Worm (Caenorhabditis elegans) whole organism, young adult: Measurements from ENCODE around the gene K10C2.8.
A peak's percentile ranks its signal among the peaks of the same experiment; 100 is the strongest.

Source experiments
- B0261.1 ChIP-seq: sonication (generic microtip); optimal IDR thresholded peaks from 2 replicates; lab custom pipeline; 2016; ENCODE audit warnings: mild to moderate bottlenecking, missing genetic modification characterization, moderate library complexity, missing compliant biosample characterization
- F33H1.4 ChIP-seq: fragments of 200-800 bp; sonication (Bioruptor generic); IDR thresholded peaks from 2 replicates; pipeline ENCODE4 v1.3.6; 2022; ENCODE audit warnings: missing genetic modification reagents, missing genetic modification characterization, missing compliant biosample characterization
- F39B2.1 ChIP-seq: fragments of 200-800 bp; sonication (Bioruptor generic); IDR thresholded peaks from 2 replicates; pipeline ENCODE4 v1.3.6; 2022; ENCODE audit warnings: missing genetic modification reagents, missing genetic modification characterization, missing compliant biosample characterization
- F49E8.2 ChIP-seq: sonication (generic microtip); optimal IDR thresholded peaks from 3 replicates; lab custom pipeline; 2017; ENCODE audit warnings: missing genetic modification characterization, mild to moderate bottlenecking, missing compliant biosample characterization, antibody characterized with exemption, moderate library complexity; ENCODE audit not compliant: insufficient read depth
- K11D2.4 ChIP-seq: fragments of 200-800 bp; sonication (Bioruptor generic); IDR thresholded peaks from 2 replicates; pipeline ENCODE4 v1.3.6; 2022; ENCODE audit warnings: missing genetic modification reagents, missing genetic modification characterization, missing compliant biosample characterization
- T07F8.4 ChIP-seq: sonication (generic microtip); optimal IDR thresholded peaks from 2 replicates; lab custom pipeline; 2016; ENCODE audit warnings: mild to moderate bottlenecking, missing genetic modification characterization, moderate library complexity, missing compliant biosample characterization
- Y53F4B.3 ChIP-seq: fragments of 200-800 bp; sonication (Bioruptor generic); IDR thresholded peaks from 2 replicates; pipeline ENCODE4 v1.3.6; 2022; ENCODE audit warnings: missing genetic modification reagents, missing genetic modification characterization, missing compliant biosample characterization
- Y56A3A.18 ChIP-seq: fragments of 200-800 bp; sonication (Bioruptor generic); IDR thresholded peaks from 2 replicates; pipeline ENCODE4 v1.3.6; 2022; ENCODE audit warnings: missing genetic modification reagents, missing genetic modification characterization, missing compliant biosample characterization
- atf-7 ChIP-seq: sonication (generic microtip); optimal IDR thresholded peaks from 2 replicates; lab custom pipeline; 2017; ENCODE audit warnings: mild to moderate bottlenecking, missing genetic modification characterization, missing compliant biosample characterization
- athp-1 ChIP-seq: sonication (generic microtip); optimal IDR thresholded peaks from 2 replicates; lab custom pipeline; 2017; ENCODE audit warnings: mild to moderate bottlenecking, missing genetic modification characterization, missing compliant biosample characterization
- attf-3 ChIP-seq: fragments of 200-800 bp; sonication (Bioruptor generic); conservative IDR thresholded peaks from 2 replicates; pipeline ENCODE4 v1.3.6; 2022; ENCODE audit warnings: missing genetic modification reagents, missing genetic modification characterization, missing compliant biosample characterization
- attf-5 ChIP-seq: fragments of 200-800 bp; sonication (Bioruptor generic); optimal IDR thresholded peaks from 2 replicates; lab custom pipeline; 2018; ENCODE audit warnings: mild to moderate bottlenecking, missing genetic modification characterization, missing compliant biosample characterization
- cebp-1 ChIP-seq, 2 experiments: fragments of 200-800 bp in 1 of 2; sonication (Bioruptor generic) in 1 of 2; sonication (generic microtip) in 1 of 2; IDR thresholded peaks in 1 of 2; optimal IDR thresholded peaks in 1 of 2; 2 replicates each; pipeline versions ENCODE4 v1.3.6 to Lab custom; 2017 to 2022; ENCODE audit warnings: missing compliant biosample characterization in 2 of 2, missing genetic modification characterization in 2 of 2, mild to moderate bottlenecking in 1 of 2, missing genetic modification reagents in 1 of 2, moderate library complexity in 1 of 2
- ceh-91 ChIP-seq: fragments of 200-800 bp; sonication (Bioruptor generic); IDR thresholded peaks from 2 replicates; pipeline ENCODE4 v1.3.6; 2022; ENCODE audit warnings: missing genetic modification reagents, missing genetic modification characterization, missing compliant biosample characterization
- dox-1 ChIP-seq: fragments of 200-800 bp; sonication (Bioruptor generic); IDR thresholded peaks from 2 replicates; pipeline ENCODE4 v1.3.6; 2022; ENCODE audit warnings: missing genetic modification reagents, missing genetic modification characterization, missing compliant biosample characterization
- egl-44 ChIP-seq: fragments of 200-800 bp; sonication (Bioruptor generic); IDR thresholded peaks from 2 replicates; pipeline ENCODE4 v1.3.6; 2022; ENCODE audit warnings: missing genetic modification reagents, missing genetic modification characterization, missing compliant biosample characterization
- fkh-3 ChIP-seq: sonication (generic microtip); optimal IDR thresholded peaks from 2 replicates; lab custom pipeline; 2016; ENCODE audit warnings: mild to moderate bottlenecking, missing genetic modification characterization, missing compliant biosample characterization
- lin-26 ChIP-seq: fragments of 200-800 bp; sonication (Bioruptor generic); IDR thresholded peaks from 2 replicates; pipeline ENCODE4 v1.3.6; 2022; ENCODE audit warnings: missing genetic modification reagents, missing genetic modification characterization, missing compliant biosample characterization
- lin-35 ChIP-seq, 3 experiments: fragments of 150-350 bp in 2 of 3; sonication (generic microtip) in 1 of 3; optimal IDR thresholded peaks; 2 replicates each; lab custom pipeline; 2014 to 2018; ENCODE audit warnings: missing biosample characterization in 3 of 3, missing genetic modification characterization in 3 of 3, missing genetic modification reagents in 3 of 3
- madf-6 ChIP-seq: fragments of 200-800 bp; sonication (Bioruptor generic); IDR thresholded peaks from 2 replicates; pipeline ENCODE4 v1.3.6; 2022; ENCODE audit warnings: missing genetic modification reagents, missing genetic modification characterization, missing compliant biosample characterization
- mel-28 ChIP-seq: sonication (generic microtip); optimal IDR thresholded peaks from 2 replicates; lab custom pipeline; 2016; ENCODE audit warnings: borderline replicate concordance, mild to moderate bottlenecking, missing genetic modification characterization, missing compliant biosample characterization
- nfya-2 ChIP-seq: fragments of 200-800 bp; sonication (Bioruptor generic); IDR thresholded peaks from 2 replicates; pipeline ENCODE4 v1.3.6; 2022; ENCODE audit warnings: missing genetic modification reagents, missing genetic modification characterization, missing compliant biosample characterization
- nfyb-1 ChIP-seq: fragments of 200-800 bp; sonication (Bioruptor generic); IDR thresholded peaks from 2 replicates; pipeline ENCODE4 v1.3.6; 2022; ENCODE audit warnings: missing genetic modification reagents, missing genetic modification characterization, missing compliant biosample characterization
- nhr-80 ChIP-seq: sonication (generic microtip); optimal IDR thresholded peaks from 2 replicates; lab custom pipeline; 2016; ENCODE audit warnings: missing genetic modification characterization, missing compliant biosample characterization
- repo-1 ChIP-seq: sonication (generic microtip); optimal IDR thresholded peaks from 2 replicates; lab custom pipeline; 2017; ENCODE audit warnings: mild to moderate bottlenecking, missing genetic modification characterization, missing compliant biosample characterization
- rpc-1 ChIP-seq, 2 experiments: fragments of 150-350 bp in 1 of 2; sonication (generic microtip) in 1 of 2; optimal IDR thresholded peaks; 2 replicates each; lab custom pipeline; 2014 to 2018; ENCODE audit warnings: missing biosample characterization in 1 of 2, missing genetic modification characterization in 1 of 2, missing genetic modification reagents in 1 of 2, missing genotype in 1 of 2
- sea-2 ChIP-seq: fragments of 200-800 bp; sonication (Bioruptor generic); IDR thresholded peaks from 2 replicates; pipeline ENCODE4 v1.3.6; 2022; ENCODE audit warnings: missing genetic modification characterization, missing compliant biosample characterization
- snpc-1.3 ChIP-seq: sonication (generic microtip); optimal IDR thresholded peaks from 2 replicates; lab custom pipeline; 2017; ENCODE audit warnings: missing genetic modification characterization, mild to moderate bottlenecking, missing compliant biosample characterization, antibody characterized with exemption, moderate library complexity, missing genotype, missing genetic modification reagents; ENCODE audit not compliant: insufficient read depth
- snpc-4 ChIP-seq, 5 experiments: fragments of 150-350 bp in 1 of 5; sonication (generic microtip) in 4 of 5; optimal IDR thresholded peaks; 2 replicates each; lab custom pipeline; 2014 to 2018; ENCODE audit warnings: missing genetic modification characterization in 5 of 5, missing biosample characterization in 3 of 5, antibody characterized with exemption in 2 of 5, mild to moderate bottlenecking in 2 of 5, missing compliant biosample characterization in 2 of 5, missing genotype in 2 of 5, moderate library complexity in 2 of 5, missing genetic modification reagents in 1 of 5
- sptf-2 ChIP-seq: fragments of 200-800 bp; sonication (Bioruptor generic); optimal IDR thresholded peaks from 2 replicates; lab custom pipeline; 2018; ENCODE audit warnings: mild to moderate bottlenecking, missing genetic modification characterization, missing compliant biosample characterization
- tbp1 ChIP-seq: fragments of 200-800 bp; sonication (Bioruptor generic); optimal IDR thresholded peaks from 2 replicates; lab custom pipeline; 2018; ENCODE audit warnings: mild to moderate bottlenecking, missing genetic modification characterization, missing compliant biosample characterization
- tlf-1 ChIP-seq: fragments of 200-800 bp; sonication (Bioruptor generic); optimal IDR thresholded peaks from 2 replicates; lab custom pipeline; 2018; ENCODE audit warnings: mild to moderate bottlenecking, missing genetic modification characterization, missing compliant biosample characterization
- zim-3 ChIP-seq: sonication (generic microtip); optimal IDR thresholded peaks from 2 replicates; lab custom pipeline; 2017; ENCODE audit warnings: mild to moderate bottlenecking, missing genetic modification characterization, moderate library complexity, missing compliant biosample characterization
- ztf-18 ChIP-seq: sonication (generic microtip); optimal IDR thresholded peaks from 2 replicates; lab custom pipeline; 2016; ENCODE audit warnings: missing genotype, mild to moderate bottlenecking, missing genetic modification characterization, missing compliant biosample characterization
- ztf-3 ChIP-seq: fragments of 200-800 bp; sonication (Bioruptor generic); optimal IDR thresholded peaks from 2 replicates; lab custom pipeline; 2018; ENCODE audit warnings: mild to moderate bottlenecking, missing genetic modification characterization, missing compliant biosample characterization

K10C2.8 gene

DNA sequence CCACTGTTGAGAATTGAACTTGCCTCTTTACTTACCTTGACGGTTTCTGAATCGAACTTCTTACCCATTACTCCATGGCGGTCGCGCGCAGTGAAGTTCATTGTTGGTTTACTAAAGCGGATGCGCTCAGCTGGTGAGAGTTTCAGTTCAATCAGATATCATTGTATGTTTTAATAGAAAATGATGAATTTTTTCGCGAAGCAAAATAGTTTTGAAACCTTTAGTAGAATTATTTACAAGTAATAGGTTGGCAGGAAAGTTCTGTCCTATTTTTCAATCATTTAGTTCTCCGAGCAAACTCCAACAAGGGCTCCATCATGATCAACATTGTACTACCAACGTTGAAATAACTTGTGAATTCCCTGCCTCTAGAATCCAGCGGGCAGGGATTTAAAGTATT, 30.0 kb upstream of the K10C2.8 start, which contains the start of gene C15B12.3:
C15B12.3 (minus strand) TSS at position 101 of the 400 bp plus-strand sequence.
- TF ChIP-seq rpc-1 (optimal IDR thresholded peaks at IDR 0.05; lab: Kevin White, UChicago) (no peak), rpc-1 (tag; optimal IDR thresholded peaks at IDR 0.05; lab: Kevin White, UChicago) (peak; percentile 57), Y56A3A.18 (GFP tag; lab: Robert Waterston, UW) (no peak), mel-28 (tag; lab: Kevin White, UChicago) (no peak), fkh-3 (no peak), F49E8.2 (no peak), lin-26 (GFP tag; lab: Robert Waterston, UW) (no peak), F39B2.1 (GFP tag; lab: Robert Waterston, UW) (no peak), ceh-91 (GFP tag; lab: Robert Waterston, UW) (no peak), tlf-1 (GFP tag; lab: Kevin White, UChicago) (no peak), egl-44 (GFP tag; lab: Robert Waterston, UW) (no peak), tbp1 (GFP tag; lab: Kevin White, UChicago) (peak; percentile 38), snpc-1.3 (tag; lab: Kevin White, UChicago) (no peak), B0261.1 (peak; percentile 6)

DNA sequence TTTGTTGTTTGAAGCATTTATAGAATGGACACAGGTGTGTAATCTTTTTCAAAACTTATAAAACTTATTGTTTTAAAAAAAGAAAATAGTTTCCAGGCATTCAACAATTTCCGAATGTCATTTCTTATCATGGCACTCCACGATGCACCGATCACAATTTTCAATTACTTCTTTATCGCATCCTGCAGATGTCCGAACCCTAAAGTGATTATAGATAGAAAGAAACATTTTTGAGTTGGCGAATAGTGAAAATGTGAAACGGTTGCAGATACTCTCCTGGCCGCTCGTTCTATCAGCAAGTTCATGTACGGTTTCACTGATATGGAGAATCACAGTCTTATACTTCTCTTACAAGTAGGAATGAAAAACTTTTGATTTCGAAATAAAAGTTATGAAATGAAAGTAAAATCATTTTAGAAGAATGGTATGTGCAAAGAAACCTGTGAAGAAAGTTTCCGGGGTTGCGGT, 25.6 kb upstream of the K10C2.8 start, which contains the start of gene C15B12.2:
C15B12.2 (plus strand) TSS at position 418 of the 468 bp plus-strand sequence.
- TF ChIP-seq nhr-80 (peak; percentile 78), Y53F4B.3 (GFP tag; lab: Robert Waterston, UW) (no peak)

DNA sequence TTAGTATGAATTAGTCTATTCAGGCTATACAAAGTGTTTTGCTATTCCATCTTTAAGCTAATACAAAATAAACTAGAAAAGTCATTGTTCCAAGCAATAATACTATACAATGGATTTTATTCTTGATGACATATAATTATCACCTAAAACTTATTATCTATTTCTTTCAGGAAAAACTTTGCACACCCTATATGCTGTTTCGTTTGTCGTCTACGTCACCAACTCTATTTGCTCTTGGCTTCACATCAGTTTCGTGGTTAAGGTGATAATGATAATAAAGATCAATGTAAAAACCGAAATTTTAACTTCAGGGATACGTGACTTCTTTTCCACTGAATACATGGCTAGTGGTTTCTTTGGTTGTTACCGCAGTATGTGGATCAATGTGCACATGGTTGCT, 25.0 kb upstream of the K10C2.8 start:
- TF ChIP-seq athp-1 (tag; lab: Kevin White, UChicago) = no peak
- no peak for TF ChIP-seq ztf-18 (tag; lab: Kevin White, UChicago)
- TF ChIP-seq dox-1 (GFP tag; lab: Robert Waterston, UW) = no peak
- no peak for TF ChIP-seq nfyb-1
- no peak for TF ChIP-seq madf-6 (GFP tag; lab: Robert Waterston, UW)
- no peak for TF ChIP-seq fkh-3
- TF ChIP-seq ztf-3 = no peak
- TF ChIP-seq sptf-2 (GFP tag; lab: Kevin White, UChicago) = no peak
- no peak for TF ChIP-seq snpc-4 (GFP tag; optimal IDR thresholded peaks at IDR 0.05; lab: Kevin White, UChicago)
- no peak for TF ChIP-seq snpc-4 (tag; optimal IDR thresholded peaks at IDR 0.05; lab: Kevin White, UChicago)
- no peak for TF ChIP-seq atf-7 (tag; lab: Kevin White, UChicago)
- no peak for TF ChIP-seq lin-35 (GFP tag; optimal IDR thresholded peaks at IDR 0.05; lab: Kevin White, UChicago)
- TF ChIP-seq attf-5 (GFP tag; lab: Kevin White, UChicago) = no peak
- no peak for TF ChIP-seq nfya-2 (GFP tag; lab: Robert Waterston, UW)
- TF ChIP-seq cebp-1 (GFP tag; IDR thresholded peaks at IDR 0.05; lab: Robert Waterston, UW) = no peak
- no peak for TF ChIP-seq cebp-1 (tag; optimal IDR thresholded peaks at IDR 0.05; lab: Kevin White, UChicago)
- no peak for TF ChIP-seq K11D2.4 (GFP tag; lab: Robert Waterston, UW)
- no peak for TF ChIP-seq attf-3 (GFP tag; lab: Robert Waterston, UW)
- no peak for TF ChIP-seq zim-3 (tag; lab: Kevin White, UChicago)
- no peak for TF ChIP-seq T07F8.4 (tag; lab: Kevin White, UChicago)
- TF ChIP-seq, all 124 proteins: peak for 0

DNA sequence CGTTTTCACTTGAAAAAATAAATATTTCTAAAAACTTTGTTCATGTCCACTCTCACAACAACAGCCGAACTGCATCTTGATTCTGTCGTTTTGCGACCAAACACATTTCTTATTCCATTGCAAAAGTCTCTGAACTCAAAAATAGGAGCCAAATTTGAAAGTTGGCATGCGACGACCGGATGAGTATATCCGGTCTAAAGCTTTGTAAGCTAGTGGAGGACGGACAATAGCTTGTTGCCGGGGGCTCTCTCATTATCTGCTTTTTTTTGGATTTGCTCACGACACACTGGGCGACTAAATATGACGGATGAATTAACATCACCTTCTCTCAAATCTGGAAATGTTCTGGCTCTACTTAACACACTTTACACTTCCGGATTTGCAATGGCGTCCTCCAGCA, 24.3 kb upstream of the K10C2.8 start, which contains the start of gene K04E7.1:
K04E7.1 (plus strand) TSS at position 301 of the 400 bp plus-strand sequence.
- TF ChIP-seq sea-2 (GFP tag; lab: Robert Waterston, UW) = no peak
- no peak for TF ChIP-seq repo-1 (tag; lab: Kevin White, UChicago)
- no peak for TF ChIP-seq F33H1.4 (GFP tag; lab: Robert Waterston, UW)
